Worm (Caenorhabditis elegans): ENCODE data around the gene pat-6.

pat-6 gene

ce11 chrIV:262460-262859 lies 1.6 kb downstream of the pat-6 start:
- no peak for TF ChIP-seq dao-5 (tag; optimal IDR thresholded peaks at IDR 0.05)
- no peak for TF ChIP-seq him-1 (tag; optimal IDR thresholded peaks at IDR 0.05)
- TF ChIP-seq W03F9.2 (tag; optimal IDR thresholded peaks at IDR 0.05): no peak

ce11 chrIV:261607-262006 lies 2.4 kb downstream of the pat-6 start, which contains the start of gene pqbp-1.1:
TSS of gene pqbp-1.1 (minus strand) at chrIV:261683.
- TF ChIP-seq W03F9.2 (tag; optimal IDR thresholded peaks at IDR 0.05): no peak
- no peak for TF ChIP-seq him-1 (tag; optimal IDR thresholded peaks at IDR 0.05)
- no peak for TF ChIP-seq dao-5 (tag; optimal IDR thresholded peaks at IDR 0.05)

- TF ChIP-seq W03F9.2 (tag; optimal IDR thresholded peaks at IDR 0.05) (no peak), dao-5 (tag; optimal IDR thresholded peaks at IDR 0.05) (no peak), him-1 (tag; optimal IDR thresholded peaks at IDR 0.05) (no peak)
Observed at ce11 chrIV:259142-259541, 4.9 kb downstream of the pat-6 start, which contains the start of gene dpy-9. TSS of gene dpy-9 (minus strand) at chrIV:259204.

ce11 chrIV:258362-258761 lies 5.7 kb downstream of the pat-6 start:
- TF ChIP-seq dao-5 (tag; optimal IDR thresholded peaks at IDR 0.05) (no peak), him-1 (tag; optimal IDR thresholded peaks at IDR 0.05) (no peak), W03F9.2 (tag; optimal IDR thresholded peaks at IDR 0.05) (no peak)

ce11 chrIV:257095-257494 lies 6.9 kb downstream of the pat-6 start, which contains the start of gene R02D3.8:
TSS of gene R02D3.8 (minus strand) at chrIV:257203.
- no peak for TF ChIP-seq W03F9.2 (tag; optimal IDR thresholded peaks at IDR 0.05)
- TF ChIP-seq dao-5 (tag; optimal IDR thresholded peaks at IDR 0.05): no peak

- no peak for TF ChIP-seq him-1 (tag; optimal IDR thresholded peaks at IDR 0.05)
- no peak for TF ChIP-seq dao-5 (tag; optimal IDR thresholded peaks at IDR 0.05)
- peak; percentile 56 for TF ChIP-seq W03F9.2 (tag; optimal IDR thresholded peaks at IDR 0.05)
Observed at ce11 chrIV:255379-255857, 8.6 kb downstream of the pat-6 start, which contains the start of gene rcat-1. TSS of gene rcat-1 (minus strand) at chrIV:255429.

- TF ChIP-seq dao-5 (tag; optimal IDR thresholded peaks at IDR 0.05): no peak
- TF ChIP-seq W03F9.2 (tag; optimal IDR thresholded peaks at IDR 0.05): no peak
- no peak for TF ChIP-seq him-1 (tag; optimal IDR thresholded peaks at IDR 0.05)
Observed at ce11 chrIV:252454-252853, 11.6 kb downstream of the pat-6 start, which contains the start of gene grl-19. TSS of gene grl-19 (minus strand) at chrIV:252554.

ce11 chrIV:247494-247893 lies 16.5 kb downstream of the pat-6 start:
- TF ChIP-seq W03F9.2 (tag; optimal IDR thresholded peaks at IDR 0.05) (no peak), dao-5 (tag; optimal IDR thresholded peaks at IDR 0.05) (no peak), him-1 (tag; optimal IDR thresholded peaks at IDR 0.05) (no peak)

ce11 chrIV:244843-245242 lies 19.2 kb downstream of the pat-6 start, which contains the start of gene aass-1:
TSS of gene aass-1 (plus strand) at chrIV:245143.
- TF ChIP-seq W03F9.2 (tag; optimal IDR thresholded peaks at IDR 0.05) (no peak), him-1 (tag; optimal IDR thresholded peaks at IDR 0.05) (no peak), dao-5 (tag; optimal IDR thresholded peaks at IDR 0.05) (no peak)

ce11 chrIV:244278-244677 lies 19.8 kb downstream of the pat-6 start:
- no peak for TF ChIP-seq him-1 (tag; optimal IDR thresholded peaks at IDR 0.05)
- no peak for TF ChIP-seq W03F9.2 (tag; optimal IDR thresholded peaks at IDR 0.05)
- no peak for TF ChIP-seq dao-5 (tag; optimal IDR thresholded peaks at IDR 0.05)

- no peak for TF ChIP-seq W03F9.2 (tag; optimal IDR thresholded peaks at IDR 0.05)
- TF ChIP-seq him-1 (tag; optimal IDR thresholded peaks at IDR 0.05): no peak
- TF ChIP-seq dao-5 (tag; optimal IDR thresholded peaks at IDR 0.05): no peak
Observed at ce11 chrIV:240257-240754, 23.7 kb downstream of the pat-6 start, which contains the start of the genes fnta-1 and cogc-8. TSS of gene fnta-1 (minus strand) at chrIV:240307. TSS of gene cogc-8 (plus strand) at chrIV:240451.

ce11 chrIV:237350-237749 lies 26.7 kb downstream of the pat-6 start, which contains the start of gene ints-13:
TSS of gene ints-13 (minus strand) at chrIV:237450.
- TF ChIP-seq him-1 (tag; optimal IDR thresholded peaks at IDR 0.05) (no peak), dao-5 (tag; optimal IDR thresholded peaks at IDR 0.05) (no peak), W03F9.2 (tag; optimal IDR thresholded peaks at IDR 0.05) (no peak)

- no peak for TF ChIP-seq W03F9.2 (tag; optimal IDR thresholded peaks at IDR 0.05)
- no peak for TF ChIP-seq him-1 (tag; optimal IDR thresholded peaks at IDR 0.05)
- TF ChIP-seq dao-5 (tag; optimal IDR thresholded peaks at IDR 0.05): no peak
Observed at ce11 chrIV:236138-236537, 27.9 kb downstream of the pat-6 start.

- no peak for TF ChIP-seq dao-5 (tag; optimal IDR thresholded peaks at IDR 0.05)
- TF ChIP-seq him-1 (tag; optimal IDR thresholded peaks at IDR 0.05): no peak
- no peak for TF ChIP-seq W03F9.2 (tag; optimal IDR thresholded peaks at IDR 0.05)
Observed at ce11 chrIV:231673-232072, 32.4 kb downstream of the pat-6 start, which contains the start of gene gtf-2H1. TSS of gene gtf-2H1 (minus strand) at chrIV:231773.

ce11 chrIV:218252-218651 lies 45.8 kb downstream of the pat-6 start, which contains the start of gene prdx-6:
TSS of gene prdx-6 (plus strand) at chrIV:218552.
- TF ChIP-seq W03F9.2 (tag; optimal IDR thresholded peaks at IDR 0.05): no peak
- TF ChIP-seq dao-5 (tag; optimal IDR thresholded peaks at IDR 0.05): no peak
- no peak for TF ChIP-seq him-1 (tag; optimal IDR thresholded peaks at IDR 0.05)
